Fruit fly (Drosophila melanogaster) whole organism, prepupa: ENCODE data around the gene Sfp24Ba.

Experiments used
- CG11902 ChIP-seq: fragments of 200-800 bp; sonication (Bioruptor generic); optimal IDR thresholded peaks from 3 replicates; lab custom pipeline; 2016; ENCODE audit warnings: missing biosample characterization, missing genetic modification characterization
- CG15336 ChIP-seq: fragments of 200-800 bp; sonication (Bioruptor generic); IDR thresholded peaks from 2 replicates; pipeline ENCODE4 v1.3.6; 2022; ENCODE audit warnings: missing biosample characterization, missing genetic modification characterization
- CG31627 ChIP-seq: fragments of 200-800 bp; sonication (Bioruptor generic); optimal IDR thresholded peaks from 3 replicates; lab custom pipeline; 2016; ENCODE audit warnings: missing biosample characterization, missing genetic modification characterization
- CG34406 ChIP-seq: fragments of 200-800 bp; sonication (Bioruptor generic); optimal IDR thresholded peaks from 3 replicates; lab custom pipeline; 2016; ENCODE audit warnings: missing biosample characterization, missing genetic modification characterization
- CG6808 ChIP-seq: fragments of 200-800 bp; sonication (Bioruptor generic); optimal IDR thresholded peaks from 3 replicates; lab custom pipeline; 2017; ENCODE audit warnings: missing biosample characterization, missing genetic modification characterization, mild to moderate bottlenecking, moderate library complexity, missing genetic modification reagents
- Hr39 ChIP-seq: fragments of 200-800 bp; sonication (Bioruptor generic); optimal IDR thresholded peaks from 2 replicates; lab custom pipeline; 2016; ENCODE audit warnings: missing biosample characterization, missing genetic modification characterization
- OdsH ChIP-seq: fragments of 200-800 bp; sonication (Bioruptor generic); optimal IDR thresholded peaks from 3 replicates; lab custom pipeline; 2016; ENCODE audit warnings: missing biosample characterization, missing genetic modification characterization
- Sox15 ChIP-seq: fragments of 200-800 bp; sonication (Bioruptor generic); optimal IDR thresholded peaks from 3 replicates; lab custom pipeline; 2016; ENCODE audit warnings: missing biosample characterization, missing genetic modification characterization
- fd59A ChIP-seq: fragments of 200-800 bp; sonication (Bioruptor generic); optimal IDR thresholded peaks from 2 replicates; lab custom pipeline; 2017; ENCODE audit warnings: missing biosample characterization, mild to moderate bottlenecking, missing genetic modification characterization, missing genetic modification reagents
- ss ChIP-seq, 2 experiments: fragments of 200-800 bp; sonication (Bioruptor generic); optimal IDR thresholded peaks; 2 replicates in 1 of 2; 3 replicates in 1 of 2; lab custom pipeline; 2017 to 2018; ENCODE audit warnings: mild to moderate bottlenecking in 2 of 2, missing biosample characterization in 2 of 2, missing genetic modification characterization in 2 of 2, moderate library complexity in 1 of 2

- TF ChIP-seq ss (GFP tag; optimal IDR thresholded peaks at IDR 0.05; lab: Kevin White, UChicago) (no peak), Sox15 (GFP tag; lab: Kevin White, UChicago) (no peak), CG31627 (no peak), CG11902 (GFP tag; lab: Kevin White, UChicago) (no peak), CG34406 (GFP tag; lab: Kevin White, UChicago) (no peak), CG15336 (no peak), OdsH (GFP tag; lab: Kevin White, UChicago) (no peak), fd59A (GFP tag; lab: Kevin White, UChicago) (no peak), CG6808 (GFP tag; lab: Kevin White, UChicago) (no peak), Hr39 (GFP tag; lab: Kevin White, UChicago) (no peak)
Observed at dm6 chr2L:3713545-3714156, 45.3 kb upstream of the Sfp24Ba start.
